Worm (Caenorhabditis elegans) whole organism, young adult: Measurements from ENCODE around the gene puf-6.

Experiments
- D2030.7 ChIP-seq: fragments of 200-800 bp; sonication (Bioruptor generic); IDR thresholded peaks from 2 replicates; pipeline ENCODE4 v1.3.6; 2022; ENCODE audit warnings: missing genetic modification reagents, missing genetic modification characterization, missing compliant biosample characterization
- F39B2.1 ChIP-seq: fragments of 200-800 bp; sonication (Bioruptor generic); IDR thresholded peaks from 2 replicates; pipeline ENCODE4 v1.3.6; 2022; ENCODE audit warnings: missing genetic modification reagents, missing genetic modification characterization, missing compliant biosample characterization
- F57C9.4 ChIP-seq: sonication (generic microtip); optimal IDR thresholded peaks from 2 replicates; lab custom pipeline; 2017; ENCODE audit warnings: mild to moderate bottlenecking, missing genetic modification characterization, missing compliant biosample characterization
- K11D2.4 ChIP-seq: fragments of 200-800 bp; sonication (Bioruptor generic); IDR thresholded peaks from 2 replicates; pipeline ENCODE4 v1.3.6; 2022; ENCODE audit warnings: missing genetic modification reagents, missing genetic modification characterization, missing compliant biosample characterization
- ZK185.1 ChIP-seq: sonication (generic microtip); optimal IDR thresholded peaks from 2 replicates; lab custom pipeline; 2016; ENCODE audit warnings: mild to moderate bottlenecking, missing genetic modification characterization, missing compliant biosample characterization; ENCODE audit not compliant: poor library complexity, severe bottlenecking
- bed-2 ChIP-seq: fragments of 200-800 bp; sonication (Bioruptor generic); IDR thresholded peaks from 2 replicates; pipeline ENCODE4 v1.3.6; 2022; ENCODE audit warnings: missing genetic modification reagents, missing genetic modification characterization, missing compliant biosample characterization
- ceh-40 ChIP-seq: fragments of 200-800 bp; sonication (Bioruptor generic); IDR thresholded peaks from 2 replicates; pipeline ENCODE4 v1.3.6; 2022; ENCODE audit warnings: missing genetic modification characterization, missing compliant biosample characterization
- lag-1 ChIP-seq: fragments of 200-800 bp; sonication (Bioruptor generic); IDR thresholded peaks from 2 replicates; pipeline ENCODE4 v1.3.6; 2022; ENCODE audit warnings: missing genetic modification reagents, missing genetic modification characterization, missing compliant biosample characterization
- lir-1 ChIP-seq: fragments of 200-800 bp; sonication (Bioruptor generic); conservative IDR thresholded peaks from 2 replicates; pipeline ENCODE4 v1.3.6; 2022; ENCODE audit warnings: missing genetic modification reagents, missing genetic modification characterization, missing compliant biosample characterization
- rpc-1 ChIP-seq, 2 experiments: fragments of 150-350 bp in 1 of 2; sonication (generic microtip) in 1 of 2; optimal IDR thresholded peaks; 2 replicates each; lab custom pipeline; 2014 to 2018; ENCODE audit warnings: missing biosample characterization in 1 of 2, missing genetic modification characterization in 1 of 2, missing genetic modification reagents in 1 of 2, missing genotype in 1 of 2
- sea-2 ChIP-seq: fragments of 200-800 bp; sonication (Bioruptor generic); IDR thresholded peaks from 2 replicates; pipeline ENCODE4 v1.3.6; 2022; ENCODE audit warnings: missing genetic modification characterization, missing compliant biosample characterization
- snpc-4 ChIP-seq, 5 experiments: fragments of 150-350 bp in 1 of 5; sonication (generic microtip) in 4 of 5; optimal IDR thresholded peaks; 2 replicates each; lab custom pipeline; 2014 to 2018; ENCODE audit warnings: missing genetic modification characterization in 5 of 5, missing biosample characterization in 3 of 5, antibody characterized with exemption in 2 of 5, mild to moderate bottlenecking in 2 of 5, missing compliant biosample characterization in 2 of 5, missing genotype in 2 of 5, moderate library complexity in 2 of 5, missing genetic modification reagents in 1 of 5
- tbp1 ChIP-seq: fragments of 200-800 bp; sonication (Bioruptor generic); optimal IDR thresholded peaks from 2 replicates; lab custom pipeline; 2018; ENCODE audit warnings: mild to moderate bottlenecking, missing genetic modification characterization, missing compliant biosample characterization
- unc-62 ChIP-seq: fragments of 150-350 bp; optimal IDR thresholded peaks from 2 replicates; lab custom pipeline; 2014; ENCODE audit warnings: missing biosample characterization, missing genetic modification reagents, missing genetic modification characterization

ce11 chrII:13007717-13008461 is 35.4 kb downstream of the puf-6 start, which contains the start of gene oig-2:
- TF ChIP-seq bed-2 (GFP tag; lab: Robert Waterston, UW), result no peak
- no peak for TF ChIP-seq lag-1 (GFP tag; lab: Robert Waterston, UW)
- TF ChIP-seq K11D2.4 (GFP tag; lab: Robert Waterston, UW), result no peak
- no peak for TF ChIP-seq tbp1 (GFP tag; lab: Kevin White, UChicago)
- TF ChIP-seq D2030.7 (GFP tag; lab: Robert Waterston, UW), result no peak
- TF ChIP-seq ceh-40 (GFP tag; lab: Robert Waterston, UW), result no peak
- TF ChIP-seq unc-62 (GFP tag; lab: Kevin White, UChicago), result no peak
- TF ChIP-seq snpc-4 (GFP tag; optimal IDR thresholded peaks at IDR 0.05; lab: Kevin White, UChicago), result no peak
- no peak for TF ChIP-seq snpc-4 (tag; optimal IDR thresholded peaks at IDR 0.05; lab: Kevin White, UChicago)
- TF ChIP-seq F39B2.1 (GFP tag; lab: Robert Waterston, UW), result no peak
- TF ChIP-seq sea-2 (GFP tag; lab: Robert Waterston, UW), result no peak
- no peak for TF ChIP-seq ZK185.1 (tag; lab: Kevin White, UChicago)
- TF ChIP-seq rpc-1 (optimal IDR thresholded peaks at IDR 0.05; lab: Kevin White, UChicago), result no peak
- no peak for TF ChIP-seq rpc-1 (tag; optimal IDR thresholded peaks at IDR 0.05; lab: Kevin White, UChicago)
- no peak for TF ChIP-seq F57C9.4 (tag; lab: Kevin White, UChicago)
- no peak for TF ChIP-seq lir-1 (GFP tag; lab: Robert Waterston, UW)
